Fruit fly (Drosophila melanogaster): ENCODE measurements around the gene Pyroxd1.

The Pyroxd1 gene

DNA sequence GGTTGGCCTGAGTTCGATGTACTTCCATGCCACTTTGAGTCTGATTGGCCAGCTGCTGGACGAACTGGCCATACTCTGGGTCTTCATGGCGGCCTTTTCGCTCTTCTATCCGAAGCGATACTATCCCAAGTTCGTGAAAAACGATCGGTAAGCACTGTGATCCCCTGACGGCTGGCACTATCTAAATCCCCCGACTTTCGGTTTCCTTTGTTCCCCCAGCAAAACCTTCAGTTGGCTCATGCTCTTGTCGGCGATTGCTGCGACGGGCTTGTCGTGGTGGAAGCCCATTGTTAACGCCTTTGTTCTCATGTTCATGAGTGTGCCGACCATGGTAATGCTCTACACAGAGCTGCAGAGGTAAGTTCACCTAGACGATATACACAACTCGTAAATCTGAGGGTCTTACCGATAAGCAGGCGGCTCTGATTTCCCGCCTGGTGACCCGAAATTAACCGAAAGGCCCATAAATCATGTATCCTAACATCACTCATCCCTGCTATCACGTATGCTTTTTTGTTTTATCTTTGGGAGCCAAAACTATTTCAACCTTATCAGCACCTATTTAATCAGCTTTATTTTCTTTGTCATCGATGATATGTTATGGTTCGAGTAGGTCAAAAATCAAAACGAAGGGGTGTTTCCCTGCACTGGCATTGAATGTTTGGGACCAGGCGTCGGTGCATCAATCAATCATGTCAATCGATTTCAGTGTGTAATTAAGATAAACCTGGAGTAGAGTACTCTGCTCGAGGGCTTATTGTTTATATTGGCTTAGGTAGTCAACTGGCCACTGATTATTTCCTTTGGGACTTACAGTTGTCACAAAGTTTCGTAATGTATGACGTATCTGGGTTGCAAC is 21.8 kb upstream of the Pyroxd1 start:
- TF ChIP-seq sug (tag; optimal IDR thresholded peaks at IDR 0.05) (peak; percentile 36), CG17359 (tag; optimal IDR thresholded peaks at IDR 0.05) (no peak), Scr (GFP tag; IDR thresholded peaks at IDR 0.05; ENCODE audit: partially characterized antibody) (no peak), CG3847 (GFP tag; IDR thresholded peaks at IDR 0.05) (no peak), CG13894 (tag; optimal IDR thresholded peaks at IDR 0.05) (peak; percentile 50), cato (GFP tag; optimal IDR thresholded peaks at IDR 0.05; ENCODE audit: borderline replicate concordance) (no peak), CG7928 (GFP tag; optimal IDR thresholded peaks at IDR 0.05) (no peak), ci (GFP tag; IDR thresholded peaks at IDR 0.05) (0 out of 3 replicates have a peak, but pooled peaks have one; percentile 35), CG15696 (tag; optimal IDR thresholded peaks at IDR 0.05) (peak; percentile 13), Pdp1 (GFP tag; optimal IDR thresholded peaks at IDR 0.05) (peak in 1 of 2 experiments; percentile 45), sc (optimal IDR thresholded peaks at IDR 0.05) (no peak), sc (GFP tag; optimal IDR thresholded peaks at IDR 0.05) (no peak), D (optimal IDR thresholded peaks at IDR 0.05) (peak; percentile 25), D (GFP tag; optimal IDR thresholded peaks at IDR 0.05) (no peak), Sox100B (GFP tag; optimal IDR thresholded peaks at IDR 0.05) (peak; percentile 7), pros (GFP tag; optimal IDR thresholded peaks at IDR 0.05) (peak; percentile 41), CG5180 (GFP tag; optimal IDR thresholded peaks at IDR 0.05) (peak; percentile 36), ato (GFP tag; IDR thresholded peaks at IDR 0.05; ENCODE audit: partially characterized antibody) (no peak), CG34376 (GFP tag; optimal IDR thresholded peaks at IDR 0.05) (peak; percentile 70), D19A (tag; optimal IDR thresholded peaks at IDR 0.05) (peak; percentile 83), kni (GFP tag; optimal IDR thresholded peaks at IDR 0.05) (no peak), sens-2 (GFP tag; IDR thresholded peaks at IDR 0.05) (no peak), fru (optimal IDR thresholded peaks at IDR 0.05) (no peak), z (GFP tag; IDR thresholded peaks at IDR 0.05) (no peak), dati (GFP tag; IDR thresholded peaks at IDR 0.05) (no peak), tll (GFP tag; optimal IDR thresholded peaks at IDR 0.05) (peak in 1 of 2 experiments; percentile 46), CG13296 (GFP tag; optimal IDR thresholded peaks at IDR 0.05) (peak; percentile 21), mld (GFP tag; IDR thresholded peaks at IDR 0.05; ENCODE audit: partially characterized antibody) (no peak), Oli (tag; optimal IDR thresholded peaks at IDR 0.05) (no peak), CG8478 (optimal IDR thresholded peaks at IDR 0.05) (peak; percentile 2), Nf-YC (tag; optimal IDR thresholded peaks at IDR 0.05) (peak; percentile 48), CG16779 (GFP tag; IDR thresholded peaks at IDR 0.05) (no peak), CG7745 (tag; optimal IDR thresholded peaks at IDR 0.05) (peak; percentile 49), CG9817 (tag; optimal IDR thresholded peaks at IDR 0.05) (no peak), CG33557 (GFP tag; optimal IDR thresholded peaks at IDR 0.05) (peak; percentile 32), en (GFP tag; optimal IDR thresholded peaks at IDR 0.05) (no peak), sens (GFP tag) (peak; percentile 75), exex (tag; optimal IDR thresholded peaks at IDR 0.05) (peak; percentile 74), fd64A (GFP tag; optimal IDR thresholded peaks at IDR 0.05) (peak; percentile 12), CG3838 (GFP tag; optimal IDR thresholded peaks at IDR 0.05) (no peak), CG10209 (GFP tag; optimal IDR thresholded peaks at IDR 0.05) (no peak), Med (GFP tag) (peak; percentile 5), Deaf1 (tag; optimal IDR thresholded peaks at IDR 0.05) (peak; percentile 68), CG3163 (GFP tag; optimal IDR thresholded peaks at IDR 0.05) (no peak), lab (GFP tag; optimal IDR thresholded peaks at IDR 0.05) (peak; percentile 86), tna (GFP tag; IDR thresholded peaks at IDR 0.05; ENCODE audit: partially characterized antibody) (no peak), dmrt11E (tag; optimal IDR thresholded peaks at IDR 0.05) (peak; percentile 6), ac (GFP tag; optimal IDR thresholded peaks at IDR 0.05) (no peak)
